Fruit fly (Drosophila melanogaster) whole organism, prepupa: ENCODE measurements around the gene Obp19d.

Source experiments
- Blimp-1 ChIP-seq: fragments of 200-800 bp; sonication (Bioruptor generic); optimal IDR thresholded peaks from 3 replicates; lab custom pipeline; 2017; ENCODE audit warnings: missing biosample characterization, missing genetic modification characterization, mild to moderate bottlenecking, moderate library complexity, missing genetic modification reagents
- CG10669 ChIP-seq: fragments of 200-800 bp; sonication (Bioruptor generic); optimal IDR thresholded peaks from 3 replicates; lab custom pipeline; 2018; ENCODE audit warnings: missing biosample characterization, mild to moderate bottlenecking, missing genetic modification characterization, moderate library complexity
- CG11294 ChIP-seq: fragments of 200-800 bp; sonication (Bioruptor generic); IDR thresholded peaks from 2 replicates; pipeline ENCODE4 v1.3.6; 2022; ENCODE audit warnings: missing biosample characterization, missing genetic modification characterization
- CG15336 ChIP-seq: fragments of 200-800 bp; sonication (Bioruptor generic); IDR thresholded peaks from 2 replicates; pipeline ENCODE4 v1.3.6; 2022; ENCODE audit warnings: missing biosample characterization, missing genetic modification characterization
- CG1621 ChIP-seq: fragments of 200-800 bp; sonication (Bioruptor generic); optimal IDR thresholded peaks from 3 replicates; lab custom pipeline; 2018; ENCODE audit warnings: missing biosample characterization, mild to moderate bottlenecking, missing genetic modification characterization
- CG31627 ChIP-seq: fragments of 200-800 bp; sonication (Bioruptor generic); optimal IDR thresholded peaks from 3 replicates; lab custom pipeline; 2016; ENCODE audit warnings: missing biosample characterization, missing genetic modification characterization
- CG32006 ChIP-seq: fragments of 200-800 bp; sonication (Bioruptor generic); optimal IDR thresholded peaks from 3 replicates; lab custom pipeline; 2017; ENCODE audit warnings: missing biosample characterization, mild to moderate bottlenecking, missing genetic modification characterization
- CG4318 ChIP-seq: fragments of 200-800 bp; sonication (Bioruptor generic); optimal IDR thresholded peaks from 3 replicates; lab custom pipeline; 2017; ENCODE audit warnings: missing biosample characterization, mild to moderate bottlenecking, missing genetic modification characterization
- CG6276 ChIP-seq: fragments of 200-800 bp; sonication (Bioruptor generic); optimal IDR thresholded peaks from 2 replicates; lab custom pipeline; 2017; ENCODE audit warnings: missing biosample characterization, mild to moderate bottlenecking, missing genetic modification characterization
- CG6792 ChIP-seq: fragments of 200-800 bp; sonication (Bioruptor generic); optimal IDR thresholded peaks from 3 replicates; lab custom pipeline; 2016; ENCODE audit warnings: missing biosample characterization, missing genetic modification characterization
- CG6854 ChIP-seq: fragments of 200-800 bp; sonication (Bioruptor generic); optimal IDR thresholded peaks from 2 replicates; lab custom pipeline; 2017; ENCODE audit warnings: missing biosample characterization, mild to moderate bottlenecking, missing genetic modification characterization
- CG8119 ChIP-seq: fragments of 200-800 bp; sonication (Bioruptor generic); IDR thresholded peaks from 3 replicates; pipeline ENCODE4 v1.3.6; 2022; ENCODE audit warnings: missing biosample characterization, missing genetic modification characterization
- CG8319 ChIP-seq: fragments of 200-800 bp; sonication (Bioruptor generic); optimal IDR thresholded peaks from 3 replicates; lab custom pipeline; 2016; ENCODE audit warnings: missing biosample characterization, missing genetic modification characterization
- CG8632 ChIP-seq: fragments of 200-800 bp; sonication (Bioruptor generic); optimal IDR thresholded peaks from 3 replicates; lab custom pipeline; 2016; ENCODE audit warnings: missing biosample characterization, missing genetic modification characterization
- Eip75B ChIP-seq: fragments of 200-800 bp; sonication (Bioruptor generic); optimal IDR thresholded peaks from 3 replicates; lab custom pipeline; 2016; ENCODE audit warnings: missing biosample characterization, missing genetic modification characterization
- Eip93F ChIP-seq: fragments of 200-800 bp; sonication (Bioruptor generic); optimal IDR thresholded peaks from 2 replicates; lab custom pipeline; 2016; ENCODE audit warnings: missing biosample characterization, mild to moderate bottlenecking, missing genetic modification characterization
- Ets96B ChIP-seq: fragments of 200-800 bp; optimal IDR thresholded peaks from 2 replicates; lab custom pipeline; 2019; ENCODE audit warnings: missing biosample characterization, mild to moderate bottlenecking, missing genetic modification characterization, moderate library complexity
- Gug ChIP-seq: fragments of 200-800 bp; sonication (Bioruptor generic); IDR thresholded peaks from 2 replicates; pipeline ENCODE4 v1.3.6; 2022; ENCODE audit warnings: missing biosample characterization, missing genetic modification characterization
- Hr4 ChIP-seq: fragments of 200-800 bp; sonication (Bioruptor generic); optimal IDR thresholded peaks from 3 replicates; lab custom pipeline; 2016; ENCODE audit warnings: missing biosample characterization, missing genetic modification characterization
- Met ChIP-seq: fragments of 200-800 bp; sonication (Bioruptor generic); optimal IDR thresholded peaks from 3 replicates; lab custom pipeline; 2016; ENCODE audit warnings: missing biosample characterization, missing genetic modification characterization
- Smox ChIP-seq: fragments of 200-800 bp; sonication (Bioruptor generic); optimal IDR thresholded peaks from 3 replicates; lab custom pipeline; 2016; ENCODE audit warnings: missing biosample characterization, missing genetic modification characterization
- Sox102F ChIP-seq: fragments of 200-800 bp; sonication (Bioruptor generic); optimal IDR thresholded peaks from 2 replicates; lab custom pipeline; 2016; ENCODE audit warnings: missing biosample characterization, mild to moderate bottlenecking, missing genetic modification characterization
- Sox14 ChIP-seq: fragments of 200-800 bp; sonication (Bioruptor generic); optimal IDR thresholded peaks from 3 replicates; lab custom pipeline; 2016; ENCODE audit warnings: missing biosample characterization, missing genetic modification characterization
- Sox15 ChIP-seq: fragments of 200-800 bp; sonication (Bioruptor generic); optimal IDR thresholded peaks from 3 replicates; lab custom pipeline; 2016; ENCODE audit warnings: missing biosample characterization, missing genetic modification characterization
- achi ChIP-seq: fragments of 200-800 bp; sonication (Bioruptor generic); optimal IDR thresholded peaks from 3 replicates; lab custom pipeline; 2016; ENCODE audit warnings: missing biosample characterization, missing genetic modification characterization
- acj6 ChIP-seq: fragments of 200-800 bp; sonication (Bioruptor generic); optimal IDR thresholded peaks from 3 replicates; lab custom pipeline; 2016; ENCODE audit warnings: missing biosample characterization, missing genetic modification characterization
- cyc ChIP-seq: fragments of 200-800 bp; sonication (Bioruptor generic); optimal IDR thresholded peaks from 3 replicates; lab custom pipeline; 2016; ENCODE audit warnings: missing biosample characterization, missing genetic modification characterization
- dac ChIP-seq: fragments of 200-800 bp; sonication (Bioruptor generic); optimal IDR thresholded peaks from 2 replicates; lab custom pipeline; 2017; ENCODE audit warnings: missing biosample characterization, mild to moderate bottlenecking, missing genetic modification characterization
- dsx ChIP-seq: fragments of 200-800 bp; optimal IDR thresholded peaks from 3 replicates; lab custom pipeline; 2019; ENCODE audit warnings: missing biosample characterization, mild to moderate bottlenecking, missing genetic modification characterization, moderate library complexity; ENCODE audit not compliant: poor library complexity, severe bottlenecking
- lz ChIP-seq: fragments of 200-800 bp; sonication (Bioruptor generic); optimal IDR thresholded peaks from 3 replicates; lab custom pipeline; 2016; ENCODE audit warnings: missing biosample characterization, missing genetic modification characterization
- pdm3 ChIP-seq: fragments of 200-800 bp; sonication (Bioruptor generic); optimal IDR thresholded peaks from 3 replicates; lab custom pipeline; 2016; ENCODE audit warnings: missing biosample characterization, missing genetic modification characterization
- spab ChIP-seq: fragments of 200-800 bp; sonication (Bioruptor generic); optimal IDR thresholded peaks from 2 replicates; lab custom pipeline; 2017; ENCODE audit warnings: missing biosample characterization, mild to moderate bottlenecking, missing genetic modification characterization, missing genetic modification reagents
- ss ChIP-seq, 2 experiments: fragments of 200-800 bp; sonication (Bioruptor generic); optimal IDR thresholded peaks; 2 replicates in 1 of 2; 3 replicates in 1 of 2; lab custom pipeline; 2017 to 2018; ENCODE audit warnings: mild to moderate bottlenecking in 2 of 2, missing biosample characterization in 2 of 2, missing genetic modification characterization in 2 of 2, moderate library complexity in 1 of 2
- svp ChIP-seq: fragments of 200-800 bp; sonication (Bioruptor generic); peaks from one replicate; lab custom pipeline; 2016; ENCODE audit warnings: missing biosample characterization, missing genetic modification characterization
- vri ChIP-seq: fragments of 200-800 bp; sonication (Bioruptor generic); optimal IDR thresholded peaks from 3 replicates; lab custom pipeline; 2016; ENCODE audit warnings: missing biosample characterization, mild to moderate bottlenecking, missing genetic modification characterization

Gene Obp19d

dm6 chrX:20394066-20394913 is 25.1 kb upstream of the Obp19d start, which contains the start of gene HERC2 (continued):
- TF ChIP-seq Eip75B (GFP tag; lab: Kevin White, UChicago) (peak; percentile 49), Smox (GFP tag; lab: Kevin White, UChicago) (peak; percentile 56), CG6276 (GFP tag; lab: Kevin White, UChicago) (no peak), cyc (peak; percentile 71), CG8119 (GFP tag; lab: Robert Waterston, UW) (no peak), CG31627 (peak; percentile 64), Blimp-1 (GFP tag; lab: Kevin White, UChicago) (no peak), Met (GFP tag; lab: Kevin White, UChicago) (peak; percentile 61)

dm6 chrX:20411635-20412034 is 7.8 kb upstream of the Obp19d start:
- TF ChIP-seq achi (GFP tag; lab: Kevin White, UChicago) (no peak), Sox14 (no peak), CG4318 (GFP tag; lab: Kevin White, UChicago) (no peak), CG32006 (no peak), CG15336 (GFP tag; lab: Robert Waterston, UW) (no peak), CG1621 (tag; lab: Kevin White, UChicago) (no peak), dsx (GFP tag; lab: Kevin White, UChicago) (no peak), Sox15 (GFP tag; lab: Kevin White, UChicago) (no peak), Gug (no peak), Sox102F (GFP tag; lab: Kevin White, UChicago) (no peak), Eip93F (GFP tag; lab: Kevin White, UChicago) (no peak)

- TF ChIP-seq Smox (GFP tag; lab: Kevin White, UChicago) (no peak), CG11294 (GFP tag; lab: Robert Waterston, UW) (no peak), Met (GFP tag; lab: Kevin White, UChicago) (no peak), CG8632 (GFP tag; lab: Kevin White, UChicago) (no peak), CG4318 (GFP tag; lab: Kevin White, UChicago) (no peak), CG6276 (GFP tag; lab: Kevin White, UChicago) (no peak), Gug (no peak), acj6 (no peak), vri (GFP tag; lab: Kevin White, UChicago) (no peak), CG8319 (GFP tag; lab: Kevin White, UChicago) (no peak), CG10669 (GFP tag; lab: Kevin White, UChicago) (no peak), CG6792 (GFP tag; lab: Kevin White, UChicago) (no peak), Hr4 (GFP tag; lab: Kevin White, UChicago) (no peak)
Observed at dm6 chrX:20413481-20413880, 5.9 kb upstream of the Obp19d start, which contains the start of gene CG15459. CG15459 (minus strand) TSS chrX:20413581.

dm6 chrX:20414099-20414498 is 5.3 kb upstream of the Obp19d start, which contains the start of gene CG15458:
CG15458 (minus strand) TSS chrX:20414199.
- TF ChIP-seq Hr4 (GFP tag; lab: Kevin White, UChicago) = no peak
- TF ChIP-seq dac (GFP tag; lab: Kevin White, UChicago) = no peak
- TF ChIP-seq Blimp-1 (GFP tag; lab: Kevin White, UChicago) = no peak
- no peak for TF ChIP-seq CG6276 (GFP tag; lab: Kevin White, UChicago)
- no peak for TF ChIP-seq dsx (GFP tag; lab: Kevin White, UChicago)

dm6 chrX:20415444-20415843 is 4.0 kb upstream of the Obp19d start, which contains the start of gene Obp19a:
Obp19a (plus strand) TSS chrX:20415744.
- TF ChIP-seq lz (no peak), dsx (GFP tag; lab: Kevin White, UChicago) (no peak), CG4318 (GFP tag; lab: Kevin White, UChicago) (no peak), ss (GFP tag; optimal IDR thresholded peaks at IDR 0.05; lab: Kevin White, UChicago) (no peak), spab (GFP tag; lab: Kevin White, UChicago) (no peak), acj6 (no peak), Sox102F (GFP tag; lab: Kevin White, UChicago) (no peak), svp (no peak), cyc (no peak), CG8119 (GFP tag; lab: Robert Waterston, UW) (no peak), CG6854 (GFP tag; lab: Kevin White, UChicago) (no peak), pdm3 (GFP tag; lab: Kevin White, UChicago) (no peak), Ets96B (tag; lab: Kevin White, UChicago) (no peak)
- TF ChIP-seq, all 60 proteins: peak for 0
